Worm (Caenorhabditis elegans) whole organism, L1 larva: ENCODE measurements around the gene hcp-1.

Source experiments
- alr-1 ChIP-seq: fragments of 200-800 bp; sonication (Bioruptor generic); optimal IDR thresholded peaks from 2 replicates; lab custom pipeline; 2018; ENCODE audit warnings: borderline replicate concordance, mild to moderate bottlenecking, missing genetic modification characterization, missing compliant biosample characterization
- ceh-63 ChIP-seq: fragments of 200-800 bp; sonication (Bioruptor generic); optimal IDR thresholded peaks from 2 replicates; lab custom pipeline; 2018; ENCODE audit warnings: mild to moderate bottlenecking, missing genetic modification characterization, missing compliant biosample characterization
- ceh-90 ChIP-seq: sonication (generic microtip); optimal IDR thresholded peaks from 2 replicates; lab custom pipeline; 2016; ENCODE audit warnings: missing genetic modification characterization, missing compliant biosample characterization
- dpl-1 ChIP-seq, 3 experiments: fragments of 150-350 bp in 2 of 3; sonication (generic microtip) in 1 of 3; optimal IDR thresholded peaks; 2 replicates each; lab custom pipeline; 2014 to 2017; ENCODE audit warnings: missing biosample characterization in 3 of 3, missing genetic modification characterization in 3 of 3, missing genetic modification reagents in 3 of 3
- efl-1 ChIP-seq, 4 experiments: fragments of 150-350 bp; optimal IDR thresholded peaks in 3 of 4; peaks in 1 of 4; 1 replicate in 1 of 4; 2 replicates in 3 of 4; lab custom pipeline; 2014; ENCODE audit warnings: missing biosample characterization in 2 of 4, missing genetic modification characterization in 2 of 4, missing genetic modification reagents in 2 of 4
- elt-2 ChIP-seq: sonication (generic microtip); optimal IDR thresholded peaks from 2 replicates; lab custom pipeline; 2016; ENCODE audit warnings: missing genetic modification characterization, mild to moderate bottlenecking, inconsistent platforms, missing compliant biosample characterization, missing genetic modification reagents
- elt-3 ChIP-seq, 6 experiments: fragments of 150-350 bp in 1 of 6; sonication (generic microtip); optimal IDR thresholded peaks; 2 replicates each; lab custom pipeline; 2017 to 2018; ENCODE audit warnings: missing biosample characterization in 6 of 6, missing genetic modification characterization in 6 of 6, inconsistent platforms in 1 of 6
- ets-5 ChIP-seq: fragments of 200-800 bp; sonication (Bioruptor generic); IDR thresholded peaks from 2 replicates; pipeline ENCODE4 v1.3.6; 2022; ENCODE audit warnings: missing genetic modification characterization, missing compliant biosample characterization
- fkh-10 ChIP-seq: sonication (generic microtip); optimal IDR thresholded peaks from 2 replicates; lab custom pipeline; 2017; ENCODE audit warnings: missing biosample characterization, missing genetic modification reagents, missing genetic modification characterization
- grh-1 ChIP-seq: fragments of 200-800 bp; sonication (Bioruptor generic); IDR thresholded peaks from 2 replicates; pipeline ENCODE4 v1.3.6; 2022; ENCODE audit warnings: missing genetic modification reagents, missing genetic modification characterization, missing compliant biosample characterization
- irx-1 ChIP-seq: sonication (generic microtip); optimal IDR thresholded peaks from 2 replicates; lab custom pipeline; 2016; ENCODE audit warnings: missing genetic modification characterization, missing compliant biosample characterization
- isw-1 ChIP-seq: fragments of 200-800 bp; sonication (Bioruptor generic); IDR thresholded peaks from 2 replicates; pipeline ENCODE4 v1.3.6; 2022; ENCODE audit warnings: missing genetic modification characterization, missing compliant biosample characterization
- lin-14 ChIP-seq: fragments of 200-800 bp; sonication (Bioruptor generic); optimal IDR thresholded peaks from 2 replicates; lab custom pipeline; 2018; ENCODE audit warnings: mild to moderate bottlenecking, missing genetic modification characterization, moderate library complexity, missing compliant biosample characterization
- lin-15B ChIP-seq: fragments of 150-350 bp; sonication (generic microtip); optimal IDR thresholded peaks from 3 replicates; lab custom pipeline; 2014; ENCODE audit warnings: missing biosample characterization, missing genetic modification characterization
- lin-35 ChIP-seq, 2 experiments: fragments of 150-350 bp; optimal IDR thresholded peaks; 2 replicates each; lab custom pipeline; 2014; ENCODE audit warnings: missing biosample characterization in 2 of 2, missing genetic modification characterization in 2 of 2, missing genetic modification reagents in 2 of 2
- lir-3 ChIP-seq: sonication (generic microtip); optimal IDR thresholded peaks from 2 replicates; lab custom pipeline; 2016; ENCODE audit warnings: mild to moderate bottlenecking, missing genetic modification characterization, moderate library complexity, missing compliant biosample characterization; ENCODE audit not compliant: poor library complexity
- mep-1 ChIP-seq: fragments of 150-350 bp; optimal IDR thresholded peaks from 2 replicates; lab custom pipeline; 2014; ENCODE audit warnings: missing biosample characterization, missing genetic modification characterization
- nhr-237 ChIP-seq: fragments of 150-350 bp; optimal IDR thresholded peaks from 2 replicates; lab custom pipeline; 2014; ENCODE audit warnings: missing biosample characterization, missing genetic modification characterization
- nhr-71 ChIP-seq: sonication (generic microtip); optimal IDR thresholded peaks from 2 replicates; lab custom pipeline; 2016; ENCODE audit warnings: mild to moderate bottlenecking, missing genetic modification characterization, moderate library complexity, missing compliant biosample characterization
- nhr-76 ChIP-seq: sonication (generic microtip); optimal IDR thresholded peaks from 2 replicates; lab custom pipeline; 2017; ENCODE audit warnings: missing biosample characterization, missing genetic modification characterization
- nhr-77 ChIP-seq: fragments of 150-350 bp; optimal IDR thresholded peaks from 2 replicates; lab custom pipeline; 2014; ENCODE audit warnings: missing biosample characterization, missing genetic modification characterization
- nhr-84 ChIP-seq: sonication (generic microtip); optimal IDR thresholded peaks from 2 replicates; lab custom pipeline; 2017; ENCODE audit warnings: missing biosample characterization, missing genetic modification characterization
- nhr-90 ChIP-seq: sonication (generic microtip); optimal IDR thresholded peaks from 2 replicates; lab custom pipeline; 2016; ENCODE audit warnings: mild to moderate bottlenecking, missing genetic modification characterization, missing compliant biosample characterization; ENCODE audit not compliant: poor library complexity
- rnt-1 ChIP-seq: sonication (generic microtip); optimal IDR thresholded peaks from 2 replicates; lab custom pipeline; 2016; ENCODE audit warnings: mild to moderate bottlenecking, missing genetic modification characterization, moderate library complexity, missing compliant biosample characterization
- snu-23 ChIP-seq: sonication (generic microtip); optimal IDR thresholded peaks from 2 replicates; lab custom pipeline; 2016; ENCODE audit warnings: missing genetic modification characterization, missing compliant biosample characterization
- swsn-7 ChIP-seq: sonication (generic microtip); optimal IDR thresholded peaks from 2 replicates; lab custom pipeline; 2016; ENCODE audit warnings: missing genetic modification characterization, missing compliant biosample characterization
- tlp-1 ChIP-seq: fragments of 150-350 bp; optimal IDR thresholded peaks from 2 replicates; lab custom pipeline; 2014; ENCODE audit warnings: missing biosample characterization, missing genetic modification characterization
- unc-30 ChIP-seq: sonication (generic microtip); optimal IDR thresholded peaks from 2 replicates; lab custom pipeline; 2017; ENCODE audit warnings: missing biosample characterization, missing genetic modification characterization
- unc-62 ChIP-seq: fragments of 150-350 bp; optimal IDR thresholded peaks from 2 replicates; lab custom pipeline; 2014; ENCODE audit warnings: missing biosample characterization, missing genetic modification reagents, missing genetic modification characterization
- zag-1 ChIP-seq: fragments of 150-350 bp; optimal IDR thresholded peaks from 2 replicates; lab custom pipeline; 2014; ENCODE audit warnings: missing biosample characterization, missing genetic modification characterization
- ztf-11 ChIP-seq, 2 experiments: sonication (generic microtip); optimal IDR thresholded peaks; 2 replicates each; lab custom pipeline; 2016 to 2017; ENCODE audit warnings: missing genetic modification characterization in 2 of 2, missing biosample characterization in 1 of 2, missing compliant biosample characterization in 1 of 2
- ztf-4 ChIP-seq: fragments of 150-350 bp; optimal IDR thresholded peaks from 2 replicates; lab custom pipeline; 2014; ENCODE audit warnings: missing biosample characterization, missing genetic modification characterization

Gene hcp-1

DNA sequence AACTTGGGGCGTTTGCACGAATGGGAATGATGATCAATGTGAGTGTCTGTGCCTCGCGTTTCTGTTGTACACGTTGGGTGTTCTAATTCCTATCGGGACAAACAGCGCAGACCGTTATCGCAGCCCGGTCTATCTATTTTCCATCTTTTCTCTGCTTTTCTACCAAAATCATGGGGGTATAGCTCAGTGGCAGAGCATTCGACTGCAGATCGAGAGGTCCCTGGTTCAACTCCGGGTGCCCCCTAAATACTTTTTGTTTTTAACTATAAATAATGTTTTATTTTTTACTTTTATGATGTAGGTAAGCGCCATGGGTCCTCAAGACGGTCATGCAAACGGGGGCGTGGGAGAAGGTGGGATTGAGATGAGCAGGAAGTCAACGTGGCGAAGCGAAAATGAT is 34.4 kb upstream of the hcp-1 start:
- no peak for TF ChIP-seq rnt-1 (tag; lab: Kevin White, UChicago)
- no peak for TF ChIP-seq elt-2 (tag; lab: Kevin White, UChicago)
- peak; percentile 18 for TF ChIP-seq nhr-90 (tag; lab: Kevin White, UChicago)

DNA sequence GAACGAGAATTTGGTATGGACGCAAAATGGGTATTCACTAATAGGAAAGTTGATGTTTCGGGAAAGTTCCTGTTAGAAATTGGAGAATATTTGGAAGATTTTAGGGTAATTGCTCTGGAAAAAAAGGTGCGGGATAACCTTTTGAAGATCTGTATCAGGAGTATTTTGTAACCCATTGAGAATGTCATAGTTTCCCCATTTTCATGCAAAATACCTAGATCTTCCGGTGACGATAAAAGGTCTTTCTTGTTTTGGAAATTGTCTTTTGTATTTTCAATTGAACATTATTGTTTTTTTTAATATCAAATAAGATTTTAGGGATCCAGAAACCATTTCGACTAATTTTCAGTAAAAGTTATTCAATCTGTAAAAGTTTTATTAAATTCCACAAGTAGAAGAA is 32.4 kb upstream of the hcp-1 start, which contains the start of gene spp-19:
Gene spp-19 (minus strand): TSS at position 101 of the 400 bp plus-strand sequence.
- TF ChIP-seq ceh-63 (GFP tag; lab: Kevin White, UChicago) (no peak), irx-1 (no peak), swsn-7 (tag; lab: Kevin White, UChicago) (no peak), unc-62 (GFP tag; lab: Kevin White, UChicago) (no peak), ceh-90 (no peak), ets-5 (GFP tag; lab: Robert Waterston, UW) (no peak), ztf-11 (tag; optimal IDR thresholded peaks at IDR 0.05; lab: Kevin White, UChicago) (no peak)

DNA sequence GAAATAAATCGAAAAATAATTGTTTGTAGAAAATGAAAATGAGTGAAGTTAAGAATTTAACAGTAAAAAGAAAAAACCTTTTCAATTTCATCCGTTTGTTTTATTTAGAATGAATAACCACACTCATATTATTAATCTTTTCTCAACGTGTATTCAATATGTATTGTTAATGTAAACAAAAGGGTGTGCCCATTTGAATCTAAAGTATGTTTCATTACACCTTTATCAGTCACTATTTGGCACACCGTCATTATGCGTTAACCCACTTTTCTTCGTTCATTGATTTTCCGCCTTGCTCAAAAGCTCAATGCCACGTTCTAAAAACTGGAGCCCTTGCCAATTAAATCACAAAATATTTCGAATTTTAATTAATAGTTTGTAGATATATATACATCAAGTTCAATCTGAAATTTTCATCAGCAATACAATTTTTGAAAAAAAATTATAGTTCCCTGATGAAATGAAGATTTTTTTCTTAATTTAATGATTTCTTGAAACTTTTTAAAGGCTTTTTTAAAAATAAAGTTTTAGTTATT is 28.1 kb upstream of the hcp-1 start, which contains the start of gene K04A8.1:
Gene K04A8.1 (plus strand): TSS at position 486 of the 536 bp plus-strand sequence.
- TF ChIP-seq elt-2 (tag; lab: Kevin White, UChicago) (peak; percentile 4), grh-1 (no peak), lin-15B (tag; lab: Kevin White, UChicago) (no peak), elt-3 (tag; optimal IDR thresholded peaks at IDR 0.05; lab: Kevin White, UChicago) (no peak)

DNA sequence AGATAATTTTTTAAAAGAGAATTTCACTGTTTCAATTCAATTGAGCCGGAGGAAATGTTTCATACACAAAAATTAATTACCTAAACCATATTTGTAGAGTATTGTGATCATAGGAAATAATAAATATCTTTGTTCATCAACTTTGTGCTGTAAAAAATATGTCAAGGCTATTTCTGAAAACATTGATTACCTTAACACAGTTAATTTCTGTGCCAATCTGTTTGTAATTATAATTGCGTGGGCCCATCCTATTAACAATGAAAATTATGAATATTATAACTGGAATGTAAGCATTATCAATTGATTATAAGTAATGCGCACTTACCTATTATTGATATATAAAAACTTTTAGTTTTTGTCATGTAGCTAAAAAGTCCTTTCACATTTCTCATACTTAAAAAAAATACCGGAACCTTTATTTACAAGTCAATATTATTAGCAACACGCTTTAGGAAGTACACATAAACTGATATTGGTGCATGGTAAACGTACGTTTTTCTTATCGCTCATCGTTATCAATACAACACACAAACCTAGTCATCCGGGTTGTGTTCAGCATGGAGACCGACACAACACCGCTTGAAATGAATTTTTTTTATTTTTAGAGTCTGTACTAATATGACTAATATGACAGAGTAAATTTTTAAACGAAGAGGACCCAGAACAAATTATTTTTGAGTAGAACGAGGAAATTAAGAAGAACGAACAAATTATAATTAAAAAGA is 18.4 kb upstream of the hcp-1 start, which contains the start of gene fut-2:
Gene fut-2 (minus strand): TSS at position 485 of the 725 bp plus-strand sequence.
- peak; percentile 85 for TF ChIP-seq elt-2 (tag; lab: Kevin White, UChicago)
- no peak for TF ChIP-seq nhr-77
- no peak for TF ChIP-seq lin-14 (GFP tag; lab: Kevin White, UChicago)
- no peak for TF ChIP-seq efl-1 (optimal IDR thresholded peaks at IDR 0.05; lab: Kevin White, UChicago)
- peak in 1 of 2 experiments; percentile 28 for TF ChIP-seq efl-1 (GFP tag; optimal IDR thresholded peaks at IDR 0.05 in 1 of 2; lab: Kevin White, UChicago)
- TF ChIP-seq zag-1 (tag; lab: Kevin White, UChicago): no peak
- no peak for TF ChIP-seq lir-3
- TF ChIP-seq lin-35 (GFP tag; optimal IDR thresholded peaks at IDR 0.05; lab: Kevin White, UChicago): peak in 1 of 2 experiments; percentile 12
- TF ChIP-seq ztf-4 (tag; lab: Kevin White, UChicago): no peak
- TF ChIP-seq unc-30 (tag; lab: Kevin White, UChicago): no peak
- TF ChIP-seq isw-1 (GFP tag; lab: Robert Waterston, UW): no peak

DNA sequence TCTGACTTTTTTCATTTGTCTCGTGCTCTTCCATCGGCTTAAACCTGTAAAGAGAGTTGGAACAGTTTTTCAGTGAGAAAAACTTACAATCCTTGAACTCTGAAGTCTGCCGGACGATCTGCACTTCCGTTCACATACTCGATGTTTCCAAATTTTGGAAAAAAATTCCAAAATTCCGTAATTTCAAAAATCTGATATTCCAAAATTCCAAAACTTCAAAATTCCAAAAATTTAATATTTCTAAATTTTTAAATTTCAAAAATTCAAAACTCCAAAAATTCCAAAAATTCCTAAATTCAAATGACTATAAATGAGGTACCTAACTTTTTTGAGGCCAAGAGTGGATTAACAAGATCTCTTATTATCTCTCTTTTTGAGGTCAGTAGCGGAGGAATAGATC is 17.4 kb upstream of the hcp-1 start, which contains the start of gene EGAP9.4:
Gene EGAP9.4 (plus strand): TSS at position 301 of the 400 bp plus-strand sequence.
- TF ChIP-seq nhr-237: no peak

DNA sequence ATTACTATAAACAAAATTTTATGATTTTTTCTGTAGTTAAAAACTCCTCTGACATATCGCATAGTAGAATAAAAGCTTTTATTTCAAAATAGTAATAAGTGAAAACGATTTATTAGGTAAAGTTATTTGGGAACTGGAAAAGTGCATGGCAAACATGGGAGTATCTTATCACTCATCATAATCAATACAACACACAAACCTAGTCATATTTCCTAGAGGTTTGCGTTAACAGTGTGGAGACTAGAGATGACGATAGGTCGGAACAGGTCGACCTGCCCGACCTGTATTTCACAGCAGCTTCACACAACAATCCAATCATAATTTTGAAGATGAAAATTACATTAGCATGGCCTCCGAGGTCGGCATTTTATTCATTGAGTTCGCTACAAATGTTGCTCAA is 14.0 kb upstream of the hcp-1 start, which contains the start of gene EGAP9.3:
Gene EGAP9.3 (minus strand): TSS at position 131 of the 400 bp plus-strand sequence.
- TF ChIP-seq swsn-7 (tag; lab: Kevin White, UChicago) (no peak), nhr-71 (tag; lab: Kevin White, UChicago) (no peak), nhr-84 (tag; lab: Kevin White, UChicago) (no peak), irx-1 (no peak), tlp-1 (no peak), mep-1 (tag; lab: Kevin White, UChicago) (no peak), alr-1 (tag; lab: Kevin White, UChicago) (no peak), nhr-90 (tag; lab: Kevin White, UChicago) (no peak), snu-23 (GFP tag; lab: Kevin White, UChicago) (no peak), nhr-76 (no peak), fkh-10 (GFP tag; lab: Kevin White, UChicago) (no peak), dpl-1 (GFP tag; optimal IDR thresholded peaks at IDR 0.05; lab: Kevin White, UChicago) (no peak), nhr-237 (no peak)
